Fruit fly (Drosophila melanogaster) whole organism, prepupa: Measurements from ENCODE around the gene OXA1L.

Source experiments
- Blimp-1 ChIP-seq: fragments of 200-800 bp; sonication (Bioruptor generic); optimal IDR thresholded peaks from 3 replicates; lab custom pipeline; 2017; ENCODE audit warnings: missing biosample characterization, missing genetic modification characterization, mild to moderate bottlenecking, moderate library complexity, missing genetic modification reagents
- CG10669 ChIP-seq: fragments of 200-800 bp; sonication (Bioruptor generic); optimal IDR thresholded peaks from 3 replicates; lab custom pipeline; 2018; ENCODE audit warnings: missing biosample characterization, mild to moderate bottlenecking, missing genetic modification characterization, moderate library complexity
- CG3032 ChIP-seq: fragments of 200-800 bp; optimal IDR thresholded peaks from 2 replicates; lab custom pipeline; 2019; ENCODE audit warnings: missing biosample characterization, mild to moderate bottlenecking, missing genetic modification characterization, moderate library complexity
- CG6163 ChIP-seq: fragments of 200-800 bp; sonication (Bioruptor generic); IDR thresholded peaks from 3 replicates; pipeline ENCODE4 v1.3.6; 2022; ENCODE audit warnings: missing biosample characterization, missing genetic modification characterization
- OdsH ChIP-seq: fragments of 200-800 bp; sonication (Bioruptor generic); optimal IDR thresholded peaks from 3 replicates; lab custom pipeline; 2016; ENCODE audit warnings: missing biosample characterization, missing genetic modification characterization
- fd59A ChIP-seq: fragments of 200-800 bp; sonication (Bioruptor generic); optimal IDR thresholded peaks from 2 replicates; lab custom pipeline; 2017; ENCODE audit warnings: missing biosample characterization, mild to moderate bottlenecking, missing genetic modification characterization, missing genetic modification reagents
- fd85E ChIP-seq: fragments of 200-800 bp; sonication (Bioruptor generic); optimal IDR thresholded peaks from 3 replicates; lab custom pipeline; 2016; ENCODE audit warnings: missing biosample characterization, missing genetic modification characterization
- fkh ChIP-seq: fragments of 200-800 bp; sonication (Bioruptor generic); optimal IDR thresholded peaks from 3 replicates; lab custom pipeline; 2017; ENCODE audit warnings: missing biosample characterization, mild to moderate bottlenecking, missing genetic modification characterization, moderate library complexity
- pdm3 ChIP-seq: fragments of 200-800 bp; sonication (Bioruptor generic); optimal IDR thresholded peaks from 3 replicates; lab custom pipeline; 2016; ENCODE audit warnings: missing biosample characterization, missing genetic modification characterization
- svp ChIP-seq: fragments of 200-800 bp; sonication (Bioruptor generic); peaks from one replicate; lab custom pipeline; 2016; ENCODE audit warnings: missing biosample characterization, missing genetic modification characterization

dm6 chr3L:10896923-10897322 is 10.7 kb upstream of the OXA1L start:
- peak; percentile 81 for TF ChIP-seq svp
- TF ChIP-seq fd59A (GFP tag; lab: Kevin White, UChicago), result no peak
- TF ChIP-seq OdsH (GFP tag; lab: Kevin White, UChicago), result no peak
- no peak for TF ChIP-seq CG6163 (GFP tag; lab: Robert Waterston, UW)
- no peak for TF ChIP-seq fd85E (GFP tag; lab: Kevin White, UChicago)
- no peak for TF ChIP-seq fkh (GFP tag; lab: Kevin White, UChicago)
- no peak for TF ChIP-seq Blimp-1 (GFP tag; lab: Kevin White, UChicago)
- no peak for TF ChIP-seq CG3032 (tag; lab: Kevin White, UChicago)
- no peak for TF ChIP-seq pdm3 (GFP tag; lab: Kevin White, UChicago)
- no peak for TF ChIP-seq CG10669
